Worm (Caenorhabditis elegans): ENCODE measurements around the gene F38B6.3.

F38B6.3 gene

ce11 chrX:6693331-6693730 is at the start of gene F38B6.3:
TSS of gene F38B6.3 (plus strand) at chrX:6693631.
- TF ChIP-seq unc-62 (GFP tag; optimal IDR thresholded peaks at IDR 0.05), result no peak

ce11 chrX:6644971-6645704 is 48.3 kb upstream of the F38B6.3 start, which contains the start of gene C56E10.3:
TSS of gene C56E10.3 (plus strand) at chrX:6645654.
- TF ChIP-seq unc-62 (GFP tag; optimal IDR thresholded peaks at IDR 0.05), result no peak

- TF ChIP-seq unc-62 (GFP tag; optimal IDR thresholded peaks at IDR 0.05), result no peak
These were observed 46.9 kb upstream of the F38B6.3 start for ce11 chrX:6646387-6647061.

ce11 chrX:6649573-6649972 is 43.9 kb upstream of the F38B6.3 start:
- TF ChIP-seq unc-62 (GFP tag; optimal IDR thresholded peaks at IDR 0.05), result no peak

ce11 chrX:6653173-6653572 is 40.3 kb upstream of the F38B6.3 start:
- no peak for TF ChIP-seq unc-62 (GFP tag; optimal IDR thresholded peaks at IDR 0.05)

ce11 chrX:6654139-6654538 is 39.3 kb upstream of the F38B6.3 start:
- no peak for TF ChIP-seq unc-62 (GFP tag; optimal IDR thresholded peaks at IDR 0.05)

ce11 chrX:6655163-6655562 is 38.3 kb upstream of the F38B6.3 start, which contains the start of gene nhr-173:
TSS of gene nhr-173 (plus strand) at chrX:6655528.
- TF ChIP-seq unc-62 (GFP tag; optimal IDR thresholded peaks at IDR 0.05), result no peak

ce11 chrX:6656251-6656650 is 37.2 kb upstream of the F38B6.3 start:
- no peak for TF ChIP-seq unc-62 (GFP tag; optimal IDR thresholded peaks at IDR 0.05)

ce11 chrX:6656770-6657169 is 36.7 kb upstream of the F38B6.3 start:
- no peak for TF ChIP-seq unc-62 (GFP tag; optimal IDR thresholded peaks at IDR 0.05)

- TF ChIP-seq unc-62 (GFP tag; optimal IDR thresholded peaks at IDR 0.05), result no peak
These were observed 31.2 kb upstream of the F38B6.3 start for ce11 chrX:6662267-6662666.

ce11 chrX:6663780-6664437 is 29.5 kb upstream of the F38B6.3 start:
- no peak for TF ChIP-seq unc-62 (GFP tag; optimal IDR thresholded peaks at IDR 0.05)

- no peak for TF ChIP-seq unc-62 (GFP tag; optimal IDR thresholded peaks at IDR 0.05)
These were observed 28.1 kb upstream of the F38B6.3 start for ce11 chrX:6665129-6665858.

- TF ChIP-seq unc-62 (GFP tag; optimal IDR thresholded peaks at IDR 0.05), result no peak
These were observed 26.0 kb upstream of the F38B6.3 start for ce11 chrX:6667468-6667867.

- no peak for TF ChIP-seq unc-62 (GFP tag; optimal IDR thresholded peaks at IDR 0.05)
These were observed 24.5 kb upstream of the F38B6.3 start, which contains the start of gene nhr-137 for ce11 chrX:6668911-6669310. TSS of gene nhr-137 (minus strand) at chrX:6669011.

ce11 chrX:6669366-6669765 is 24.1 kb upstream of the F38B6.3 start:
- no peak for TF ChIP-seq unc-62 (GFP tag; optimal IDR thresholded peaks at IDR 0.05)

- TF ChIP-seq unc-62 (GFP tag; optimal IDR thresholded peaks at IDR 0.05), result no peak
These were observed 21.7 kb upstream of the F38B6.3 start for ce11 chrX:6671717-6672116.

Measured in whole organism, dauer.